Fruit fly (Drosophila melanogaster) whole organism, embryonic: ENCODE measurements around the gene CG3078.

Experiments used
- Abd-B ChIP-seq: fragments of 200-800 bp; sonication (Bioruptor generic); optimal IDR thresholded peaks from 2 replicates; lab custom pipeline; 2018; ENCODE audit warnings: missing biosample characterization, mild to moderate bottlenecking, missing genetic modification characterization, moderate library complexity
- Antp ChIP-seq: fragments of 200-800 bp; sonication (Bioruptor generic); optimal IDR thresholded peaks from 3 replicates; lab custom pipeline; 2016; ENCODE audit warnings: missing biosample characterization, missing genetic modification characterization
- CG10209 ChIP-seq: fragments of 200-800 bp; sonication (Bioruptor generic); optimal IDR thresholded peaks from 3 replicates; lab custom pipeline; 2017; ENCODE audit warnings: missing biosample characterization, mild to moderate bottlenecking, missing genetic modification characterization, missing genetic modification reagents
- CG13296 ChIP-seq: fragments of 200-800 bp; sonication (Bioruptor generic); optimal IDR thresholded peaks from 3 replicates; lab custom pipeline; 2018; ENCODE audit warnings: missing biosample characterization, mild to moderate bottlenecking, missing genetic modification characterization
- CG13624 ChIP-seq: fragments of 200-800 bp; sonication (Bioruptor generic); optimal IDR thresholded peaks from 2 replicates; lab custom pipeline; 2016; ENCODE audit warnings: missing biosample characterization, missing genetic modification characterization
- CG15011 ChIP-seq: fragments of 200-800 bp; sonication (Bioruptor generic); optimal IDR thresholded peaks from 3 replicates; lab custom pipeline; 2018; ENCODE audit warnings: missing biosample characterization, mild to moderate bottlenecking, missing genetic modification characterization
- CG1529 ChIP-seq: fragments of 200-800 bp; sonication (Bioruptor generic); optimal IDR thresholded peaks from 3 replicates; lab custom pipeline; 2018; ENCODE audit warnings: missing biosample characterization, missing genetic modification characterization
- CG15601 ChIP-seq: fragments of 200-800 bp; sonication (Bioruptor generic); optimal IDR thresholded peaks from 3 replicates; lab custom pipeline; 2019; ENCODE audit warnings: missing biosample characterization, mild to moderate bottlenecking, missing genetic modification characterization, moderate library complexity
- CG1647 ChIP-seq: fragments of 200-800 bp; sonication (Bioruptor generic); optimal IDR thresholded peaks from 3 replicates; lab custom pipeline; 2016; ENCODE audit warnings: missing biosample characterization, missing genetic modification characterization
- CG16813 ChIP-seq: fragments of 200-800 bp; sonication (Bioruptor generic); IDR thresholded peaks from 3 replicates; pipeline ENCODE4 v1.3.6; 2022; ENCODE audit warnings: missing biosample characterization, missing genetic modification characterization; ENCODE audit not compliant: partially characterized antibody
- CG17829 ChIP-seq: fragments of 200-800 bp; optimal IDR thresholded peaks from 2 replicates; lab custom pipeline; 2019; ENCODE audit warnings: missing biosample characterization, mild to moderate bottlenecking, missing genetic modification characterization, moderate library complexity
- CG17912 ChIP-seq: fragments of 200-800 bp; sonication (Bioruptor generic); optimal IDR thresholded peaks from 2 replicates; lab custom pipeline; 2018; ENCODE audit warnings: missing biosample characterization, mild to moderate bottlenecking, missing genetic modification characterization
- CG18599 ChIP-seq: fragments of 200-800 bp; sonication (Bioruptor generic); optimal IDR thresholded peaks from 3 replicates; lab custom pipeline; 2017; ENCODE audit warnings: missing biosample characterization, missing genetic modification characterization, mild to moderate bottlenecking, moderate library complexity, missing genetic modification reagents
- CG2678 ChIP-seq: fragments of 200-800 bp; sonication (Bioruptor generic); optimal IDR thresholded peaks from 3 replicates; lab custom pipeline; 2019; ENCODE audit warnings: missing biosample characterization, mild to moderate bottlenecking, missing genetic modification characterization, moderate library complexity
- CG43689 ChIP-seq: fragments of 200-800 bp; sonication (Bioruptor generic); IDR thresholded peaks from 2 replicates; pipeline ENCODE4 v1.3.6; 2022; ENCODE audit warnings: missing biosample characterization, missing genetic modification characterization
- CG4707 ChIP-seq: fragments of 200-800 bp; sonication (Bioruptor generic); optimal IDR thresholded peaks from 2 replicates; lab custom pipeline; 2018; ENCODE audit warnings: missing biosample characterization, mild to moderate bottlenecking, missing genetic modification characterization, moderate library complexity
- CG5953 ChIP-seq: fragments of 200-800 bp; sonication (Bioruptor generic); IDR thresholded peaks from 2 replicates; pipeline ENCODE4 v1.3.6; 2022; ENCODE audit warnings: missing biosample characterization, missing genetic modification characterization
- CG6765 ChIP-seq: fragments of 200-800 bp; sonication (Bioruptor generic); optimal IDR thresholded peaks from 3 replicates; lab custom pipeline; 2017; ENCODE audit warnings: missing biosample characterization, mild to moderate bottlenecking, missing genetic modification characterization
- CG7556 ChIP-seq: fragments of 200-800 bp; sonication (Bioruptor generic); optimal IDR thresholded peaks from 2 replicates; lab custom pipeline; 2017; ENCODE audit warnings: missing biosample characterization, mild to moderate bottlenecking, missing genetic modification characterization
- CG8290 ChIP-seq, 3 experiments: fragments of 200-800 bp; sonication (Bioruptor generic); optimal IDR thresholded peaks; 2 replicates each; lab custom pipeline; 2016 to 2019; ENCODE audit warnings: missing biosample characterization in 3 of 3, missing genetic modification characterization in 3 of 3, mild to moderate bottlenecking in 2 of 3, moderate library complexity in 1 of 3
- Deaf1 ChIP-seq: fragments of 200-800 bp; optimal IDR thresholded peaks from 3 replicates; lab custom pipeline; 2019; ENCODE audit warnings: missing biosample characterization, mild to moderate bottlenecking, missing genetic modification characterization, moderate library complexity
- Dfd ChIP-seq, 2 experiments: fragments of >200 bp; optimal IDR thresholded peaks; 2 replicates each; lab custom pipeline; 2017; ENCODE audit warnings: missing biosample characterization in 2 of 2, missing genetic modification characterization in 2 of 2
- Dip3 ChIP-seq: fragments of 200-800 bp; sonication (Bioruptor generic); optimal IDR thresholded peaks from 3 replicates; lab custom pipeline; 2016; ENCODE audit warnings: missing biosample characterization, missing genetic modification characterization
- Dref ChIP-seq: fragments of 200-800 bp; sonication (Bioruptor generic); IDR thresholded peaks from 2 replicates; pipeline ENCODE4 v1.3.6; 2022; ENCODE audit warnings: missing biosample characterization, missing genetic modification characterization
- Drgx ChIP-seq: fragments of 200-800 bp; sonication (Bioruptor generic); IDR thresholded peaks from 2 replicates; pipeline ENCODE4 v1.3.6; 2022; ENCODE audit warnings: missing biosample characterization, missing genetic modification characterization
- Eip74EF ChIP-seq, 2 experiments: fragments of 200-800 bp in 1 of 2; fragments of >200 bp in 1 of 2; sonication (Bioruptor generic) in 1 of 2; optimal IDR thresholded peaks; 2 replicates each; lab custom pipeline; 2017 to 2019; ENCODE audit warnings: missing biosample characterization in 2 of 2, missing genetic modification characterization in 2 of 2, mild to moderate bottlenecking in 1 of 2, moderate library complexity in 1 of 2
- Ets65A ChIP-seq: fragments of 200-800 bp; sonication (Bioruptor generic); peaks from one replicate; lab custom pipeline; 2016; ENCODE audit warnings: missing biosample characterization, missing genetic modification characterization
- Fer1 ChIP-seq: fragments of 200-800 bp; sonication (Bioruptor generic); optimal IDR thresholded peaks from 2 replicates; lab custom pipeline; 2017; ENCODE audit warnings: missing biosample characterization, mild to moderate bottlenecking, missing genetic modification characterization
- HHEX ChIP-seq: fragments of 200-800 bp; sonication (Bioruptor generic); optimal IDR thresholded peaks from 3 replicates; lab custom pipeline; 2017; ENCODE audit warnings: missing biosample characterization, mild to moderate bottlenecking, missing genetic modification characterization, missing genetic modification reagents
- Hr3 ChIP-seq: fragments of 200-800 bp; sonication (Bioruptor generic); optimal IDR thresholded peaks from 3 replicates; lab custom pipeline; 2016; ENCODE audit warnings: missing biosample characterization, missing genetic modification characterization
- Hr51 ChIP-seq, 2 experiments: fragments of 200-800 bp; sonication (Bioruptor generic); optimal IDR thresholded peaks; 2 replicates in 1 of 2; 3 replicates in 1 of 2; lab custom pipeline; 2016 to 2018; ENCODE audit warnings: missing biosample characterization in 2 of 2, missing genetic modification characterization in 2 of 2, mild to moderate bottlenecking in 1 of 2, moderate library complexity in 1 of 2
- Nf-YA ChIP-seq: fragments of 200-800 bp; sonication (Bioruptor generic); IDR thresholded peaks from 2 replicates; pipeline ENCODE4 v1.3.6; 2022; ENCODE audit warnings: missing biosample characterization, missing genetic modification characterization
- PHDP ChIP-seq: fragments of 200-800 bp; sonication (Bioruptor generic); optimal IDR thresholded peaks from 3 replicates; lab custom pipeline; 2018; ENCODE audit warnings: missing biosample characterization, mild to moderate bottlenecking, missing genetic modification characterization, moderate library complexity
- aop ChIP-seq: fragments of 200-800 bp; sonication (Bioruptor generic); IDR thresholded peaks from 2 replicates; pipeline ENCODE4 v1.3.6; 2022; ENCODE audit warnings: missing biosample characterization, missing genetic modification characterization
- cg ChIP-seq: fragments of 200-800 bp; sonication (Bioruptor generic); optimal IDR thresholded peaks from 3 replicates; lab custom pipeline; 2019; ENCODE audit warnings: missing biosample characterization, mild to moderate bottlenecking, missing genetic modification characterization, moderate library complexity
- crp ChIP-seq, 2 experiments: fragments of 200-800 bp; sonication (Bioruptor generic); optimal IDR thresholded peaks; 2 replicates in 1 of 2; 3 replicates in 1 of 2; lab custom pipeline; 2017; ENCODE audit warnings: missing biosample characterization in 2 of 2, missing genetic modification characterization in 2 of 2, mild to moderate bottlenecking in 1 of 2, moderate library complexity in 1 of 2
- dmrt99B ChIP-seq: fragments of 200-800 bp; sonication (Bioruptor generic); optimal IDR thresholded peaks from 2 replicates; lab custom pipeline; 2018; ENCODE audit warnings: missing biosample characterization, mild to moderate bottlenecking, missing genetic modification characterization, moderate library complexity
- dysf ChIP-seq: fragments of 200-800 bp; sonication (Bioruptor generic); IDR thresholded peaks from 3 replicates; pipeline ENCODE4 v1.3.6; 2022; ENCODE audit warnings: missing biosample characterization, missing genetic modification characterization
- hkb ChIP-seq, 2 experiments: fragments of 200-800 bp in 1 of 2; fragments of >200 bp in 1 of 2; sonication (Bioruptor generic) in 1 of 2; IDR thresholded peaks in 1 of 2; optimal IDR thresholded peaks in 1 of 2; 2 replicates each; pipeline versions ENCODE4 v1.3.6 to Lab custom; 2017 to 2022; ENCODE audit warnings: missing biosample characterization in 1 of 2, missing genetic modification characterization in 1 of 2
- hth ChIP-seq: fragments of >200 bp; optimal IDR thresholded peaks from 2 replicates; lab custom pipeline; 2017; ENCODE audit warnings: inconsistent platforms
- jigr1 ChIP-seq: fragments of 200-800 bp; sonication (Bioruptor generic); IDR thresholded peaks from 3 replicates; pipeline ENCODE4 v1.3.6; 2022; ENCODE audit warnings: missing biosample characterization, missing genetic modification characterization
- lab ChIP-seq: fragments of 200-800 bp; sonication (Bioruptor generic); optimal IDR thresholded peaks from 3 replicates; lab custom pipeline; 2017; ENCODE audit warnings: missing biosample characterization, missing genetic modification characterization, mild to moderate bottlenecking, moderate library complexity, missing genetic modification reagents
- org-1 ChIP-seq: fragments of 200-800 bp; sonication (Bioruptor generic); optimal IDR thresholded peaks from 2 replicates; lab custom pipeline; 2017; ENCODE audit warnings: missing biosample characterization, missing genetic modification characterization
- pnt ChIP-seq: fragments of 200-800 bp; sonication (Bioruptor generic); optimal IDR thresholded peaks from 3 replicates; lab custom pipeline; 2016; ENCODE audit warnings: missing biosample characterization, missing genetic modification characterization
- pzg ChIP-seq: fragments of 200-800 bp; sonication (Bioruptor generic); optimal IDR thresholded peaks from 3 replicates; lab custom pipeline; 2018; ENCODE audit warnings: missing biosample characterization, mild to moderate bottlenecking, missing genetic modification characterization, moderate library complexity
- sens ChIP-seq: fragments of 200-800 bp; sonication (Bioruptor generic); peaks from one replicate; lab custom pipeline; 2016; ENCODE audit warnings: missing biosample characterization, missing genetic modification characterization
- sisA ChIP-seq: fragments of 200-800 bp; sonication (Bioruptor generic); IDR thresholded peaks from 2 replicates; pipeline ENCODE4 v1.3.6; 2022; ENCODE audit warnings: missing biosample characterization, missing genetic modification characterization
- unpg ChIP-seq: fragments of 200-800 bp; sonication (Bioruptor generic); optimal IDR thresholded peaks from 3 replicates; lab custom pipeline; 2018; ENCODE audit warnings: missing biosample characterization, mild to moderate bottlenecking, missing genetic modification characterization, moderate library complexity
- zen ChIP-seq: fragments of 200-800 bp; sonication (Bioruptor generic); optimal IDR thresholded peaks from 3 replicates; lab custom pipeline; 2018; ENCODE audit warnings: missing biosample characterization, mild to moderate bottlenecking, missing genetic modification characterization, moderate library complexity

Gene CG3078

DNA sequence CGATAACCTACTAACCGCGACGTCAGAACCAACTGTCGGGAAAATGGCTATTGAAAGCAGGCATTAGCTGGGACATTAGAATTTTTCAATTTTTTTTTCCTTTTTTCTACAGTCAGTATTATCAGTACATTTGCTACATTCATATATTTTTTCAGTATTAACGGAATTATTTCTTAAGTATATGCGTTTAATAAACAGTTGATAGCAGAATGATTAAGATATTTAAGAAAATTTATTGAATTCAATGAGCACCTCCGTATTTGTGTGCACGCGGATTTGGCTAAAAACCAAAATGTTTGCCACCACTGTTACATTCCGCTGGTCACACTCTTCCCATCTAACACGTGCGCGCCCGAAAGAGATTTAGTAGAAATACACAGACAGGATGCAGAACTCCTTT, 2.8 kb upstream of the CG3078 start, which contains the start of the genes temp and CG3071 (continued):
- TF ChIP-seq pnt: peak; percentile 58
- peak; percentile 39 for TF ChIP-seq PHDP
- TF ChIP-seq hkb (optimal IDR thresholded peaks at IDR 0.05; lab: Kevin White, UChicago): peak; percentile 81
- TF ChIP-seq hkb (GFP tag; IDR thresholded peaks at IDR 0.05; lab: Robert Waterston, UW): no peak
- no peak for TF ChIP-seq Eip74EF (GFP tag; optimal IDR thresholded peaks at IDR 0.05; lab: Kevin White, UChicago)
- peak; percentile 58 for TF ChIP-seq Antp (GFP tag; lab: Kevin White, UChicago)
- TF ChIP-seq CG4707: no peak
- TF ChIP-seq Deaf1: peak; percentile 30
- peak; percentile 21 for TF ChIP-seq zen (tag; lab: Kevin White, UChicago)
- no peak; the same call in 1 of the 2 replicates for TF ChIP-seq sisA
- TF ChIP-seq crp (GFP tag; optimal IDR thresholded peaks at IDR 0.05; lab: Kevin White, UChicago): peak; percentile 42 to 83
- TF ChIP-seq Dfd (GFP tag; optimal IDR thresholded peaks at IDR 0.05; lab: Kevin White, UChicago): no peak
- TF ChIP-seq CG13624 (GFP tag; lab: Kevin White, UChicago): peak; percentile 20
- TF ChIP-seq jigr1 (GFP tag; lab: Robert Waterston, UW): no peak
- TF ChIP-seq CG13296 (GFP tag; lab: Kevin White, UChicago): peak; percentile 45
- peak; percentile 73 for TF ChIP-seq Abd-B (GFP tag; lab: Kevin White, UChicago)
- peak; percentile 43 for TF ChIP-seq pzg
- peak; percentile 42 for TF ChIP-seq CG15011 (GFP tag; lab: Kevin White, UChicago)
- no peak for TF ChIP-seq CG43689 (GFP tag; lab: Robert Waterston, UW)
- peak; percentile 45 for TF ChIP-seq Dip3 (GFP tag; lab: Kevin White, UChicago)
- TF ChIP-seq dmrt99B (tag; lab: Kevin White, UChicago): no peak
- TF ChIP-seq CG17829 (tag; lab: Kevin White, UChicago): peak; percentile 65
- TF ChIP-seq CG7556: peak; percentile 66
- no peak for TF ChIP-seq Nf-YA
- peak; percentile 9 for TF ChIP-seq HHEX
- 0 out of 3 replicates have a peak, but pooled peaks have one; percentile 25 for TF ChIP-seq CG16813 (GFP tag; lab: Robert Waterston, UW)
- peak; percentile 4 for TF ChIP-seq CG1529
- peak; percentile 60 to 62 for TF ChIP-seq Hr51 (GFP tag; optimal IDR thresholded peaks at IDR 0.05; lab: Kevin White, UChicago)
- TF ChIP-seq CG10209 (GFP tag; lab: Kevin White, UChicago): peak; percentile 42
- peak; percentile 40 for TF ChIP-seq Dref (GFP tag; lab: Robert Waterston, UW)
- no peak for TF ChIP-seq org-1 (GFP tag; lab: Kevin White, UChicago)

DNA sequence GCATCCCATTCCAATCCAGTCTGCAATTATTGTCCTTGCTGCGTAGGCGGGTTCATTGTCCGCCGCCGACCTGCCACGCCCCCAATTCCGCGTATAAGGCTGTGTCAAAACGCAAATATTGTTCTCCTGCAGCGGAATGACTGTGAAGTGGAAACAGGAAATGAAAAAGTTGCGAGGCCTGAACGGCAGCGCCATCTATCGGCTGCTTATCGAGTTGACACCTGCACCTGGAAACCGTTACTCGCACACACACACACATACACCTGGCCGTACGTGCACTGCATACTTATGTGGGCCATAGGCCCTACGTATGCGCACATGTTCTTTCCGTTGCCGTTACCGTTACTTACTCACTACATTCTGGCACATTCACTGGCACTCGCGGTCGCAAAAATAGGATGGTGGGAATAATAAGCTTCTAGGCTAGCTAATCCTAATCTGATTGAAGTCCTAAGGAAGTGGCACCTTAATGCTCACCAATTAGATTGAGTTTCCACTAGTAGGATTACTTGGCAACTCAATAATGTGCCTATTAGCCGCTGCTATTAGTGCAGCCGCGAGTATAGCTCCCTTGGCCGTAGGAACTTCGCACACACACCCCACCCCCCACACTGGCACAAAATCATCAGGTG, 945 bp downstream of the CG3078 start:
- 0 out of 3 replicates have a peak, but pooled peaks have one; percentile 25 for TF ChIP-seq dysf
- no peak for TF ChIP-seq Hr3 (GFP tag; lab: Kevin White, UChicago)
- TF ChIP-seq lab (GFP tag; lab: Kevin White, UChicago): peak; percentile 56
- TF ChIP-seq CG17912: no peak
- TF ChIP-seq Hr51 (GFP tag; optimal IDR thresholded peaks at IDR 0.05; lab: Kevin White, UChicago): peak in 1 of 2 experiments; percentile 8
- TF ChIP-seq Eip74EF (GFP tag; optimal IDR thresholded peaks at IDR 0.05; lab: Kevin White, UChicago): no peak
- no peak for TF ChIP-seq CG8290 (GFP tag; optimal IDR thresholded peaks at IDR 0.05; lab: Kevin White, UChicago)
- peak in 1 of 2 experiments; percentile 28 for TF ChIP-seq CG8290 (tag; optimal IDR thresholded peaks at IDR 0.05; lab: Kevin White, UChicago)
- TF ChIP-seq CG6765 (GFP tag; lab: Kevin White, UChicago): peak; percentile 2
- TF ChIP-seq CG2678 (tag; lab: Kevin White, UChicago): peak; percentile 0
- TF ChIP-seq CG18599 (GFP tag; lab: Kevin White, UChicago): peak; percentile 56
- TF ChIP-seq sens (GFP tag; lab: Kevin White, UChicago): peak; percentile 21
- peak; percentile 41; the same call in 1 of the 2 replicates for TF ChIP-seq Drgx (GFP tag; lab: Robert Waterston, UW)
- no peak for TF ChIP-seq aop (GFP tag; lab: Robert Waterston, UW)
- TF ChIP-seq hth (lab: Kevin White, UChicago): no peak
- no peak for TF ChIP-seq CG5953 (GFP tag; lab: Robert Waterston, UW)
- no peak for TF ChIP-seq CG1647 (GFP tag; lab: Kevin White, UChicago)
- TF ChIP-seq Ets65A (GFP tag; lab: Kevin White, UChicago): peak; percentile 48
- TF ChIP-seq cg (GFP tag; lab: Kevin White, UChicago): peak; percentile 9
- peak; percentile 6 for TF ChIP-seq unpg (GFP tag; lab: Kevin White, UChicago)
- peak; percentile 18 for TF ChIP-seq Fer1 (GFP tag; lab: Kevin White, UChicago)
- no peak for TF ChIP-seq CG15601 (tag; lab: Kevin White, UChicago)
